Fruit fly (Drosophila melanogaster): ENCODE data around the gene Lint-O.

- TF ChIP-seq Dbx (GFP tag; IDR thresholded peaks at IDR 0.05) (0 out of 3 replicates have a peak, but pooled peaks have one; percentile 47), lab (GFP tag; optimal IDR thresholded peaks at IDR 0.05) (no peak), aop (GFP tag; IDR thresholded peaks at IDR 0.05) (no peak)
These were observed 33.6 kb downstream of the Lint-O start, which contains the start of the genes ttm50 and CG2712 for dm6 chrX:2732127-2732526.
